Worm (Caenorhabditis elegans): ENCODE data around the gene spp-2.

ce11 chrX:7291810-7292209 is 24.8 kb downstream of the spp-2 start, which contains the start of gene lron-7:
- TF ChIP-seq aly-2 (tag; optimal IDR thresholded peaks at IDR 0.05): no peak
- no peak for TF ChIP-seq nhr-76 (tag; optimal IDR thresholded peaks at IDR 0.05)
- no peak for TF ChIP-seq nhr-11 (tag; optimal IDR thresholded peaks at IDR 0.05)
- TF ChIP-seq ceh-82 (tag; optimal IDR thresholded peaks at IDR 0.05): no peak
- no peak for TF ChIP-seq skn-1 (tag; optimal IDR thresholded peaks at IDR 0.05)
- TF ChIP-seq nhr-237 (tag; optimal IDR thresholded peaks at IDR 0.05): no peak
